Worm (Caenorhabditis elegans) whole organism, early embryonic: ENCODE results near the gene vha-8.

Experiments
- B0310.2 ChIP-seq: sonication (generic microtip); optimal IDR thresholded peaks from 2 replicates; lab custom pipeline; 2016; ENCODE audit warnings: mild to moderate bottlenecking, missing genetic modification characterization, missing compliant biosample characterization
- F13C5.2 ChIP-seq: sonication (generic microtip); optimal IDR thresholded peaks from 2 replicates; lab custom pipeline; 2017; ENCODE audit warnings: mild to moderate bottlenecking, missing genetic modification characterization, inconsistent platforms, missing compliant biosample characterization
- aly-1 ChIP-seq: sonication (generic microtip); optimal IDR thresholded peaks from 2 replicates; lab custom pipeline; 2016; ENCODE audit warnings: missing genetic modification characterization, missing compliant biosample characterization
- ama-1 ChIP-seq: fragments of 150-350 bp; optimal IDR thresholded peaks from 2 replicates; lab custom pipeline; 2014
- ceh-36 ChIP-seq: sonication (generic microtip); optimal IDR thresholded peaks from 2 replicates; lab custom pipeline; 2016; ENCODE audit warnings: missing genetic modification characterization, inconsistent platforms, missing compliant biosample characterization
- ets-7 ChIP-seq: sonication (generic microtip); optimal IDR thresholded peaks from 2 replicates; lab custom pipeline; 2016; ENCODE audit warnings: missing genotype, missing genetic modification characterization, missing compliant biosample characterization
- flt-1 ChIP-seq: fragments of 200-800 bp; sonication (Bioruptor generic); IDR thresholded peaks from 2 replicates; pipeline ENCODE4 v1.3.6; 2022; ENCODE audit warnings: missing genetic modification characterization, missing compliant biosample characterization
- hmbx-1 ChIP-seq: sonication (generic microtip); optimal IDR thresholded peaks from 2 replicates; lab custom pipeline; 2016; ENCODE audit warnings: mild to moderate bottlenecking, missing genetic modification characterization, missing compliant biosample characterization
- hmg-4 ChIP-seq: fragments of 200-800 bp; sonication (Bioruptor generic); optimal IDR thresholded peaks from 2 replicates; lab custom pipeline; 2018; ENCODE audit warnings: mild to moderate bottlenecking, missing genetic modification characterization, missing compliant biosample characterization
- pes-1 ChIP-seq: fragments of 200-800 bp; sonication (Bioruptor generic); IDR thresholded peaks from 2 replicates; pipeline ENCODE4 v1.3.6; 2022; ENCODE audit warnings: missing genetic modification reagents, missing genetic modification characterization, missing compliant biosample characterization
- scrt-1 ChIP-seq: fragments of 200-800 bp; sonication (Bioruptor generic); IDR thresholded peaks from 2 replicates; pipeline ENCODE4 v1.3.6; 2022; ENCODE audit warnings: missing genetic modification characterization, missing compliant biosample characterization
- sea-1 ChIP-seq: fragments of 200-800 bp; sonication (Bioruptor generic); conservative IDR thresholded peaks from 2 replicates; pipeline ENCODE4 v1.3.6; 2022; ENCODE audit warnings: missing genetic modification characterization, missing compliant biosample characterization
- tbx-37 ChIP-seq: fragments of 200-800 bp; sonication (Bioruptor generic); conservative IDR thresholded peaks from 2 replicates; pipeline ENCODE4 v1.3.6; 2022; ENCODE audit warnings: missing genetic modification reagents, missing genetic modification characterization, missing compliant biosample characterization
- tra-4 ChIP-seq: sonication (generic microtip); optimal IDR thresholded peaks from 2 replicates; lab custom pipeline; 2017; ENCODE audit warnings: missing genetic modification characterization, missing compliant biosample characterization

DNA sequence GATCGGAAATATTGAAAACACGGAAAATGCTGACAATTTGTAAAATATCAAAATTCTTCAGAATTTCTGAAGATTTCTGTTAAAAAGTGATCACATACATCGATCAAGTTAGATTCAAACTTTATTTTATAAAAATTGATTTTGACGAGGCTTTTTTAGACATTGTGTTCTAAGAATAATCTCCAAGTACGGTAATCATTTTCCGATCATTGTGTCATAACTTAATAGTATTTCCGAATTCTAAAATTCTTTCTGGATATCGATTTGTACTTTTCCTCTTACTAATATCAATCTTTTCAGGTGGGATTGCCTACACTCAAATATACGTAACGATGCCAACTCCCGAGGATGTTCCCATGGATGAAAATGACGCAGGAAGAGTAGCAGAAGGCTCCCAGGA is 33.9 kb upstream of the vha-8 start, which contains the start of gene usp-4:
- no peak for TF ChIP-seq pes-1
- TF ChIP-seq tbx-37 (GFP tag; lab: Robert Waterston, UW) = no peak
- TF ChIP-seq ama-1 (lab: Kevin White, UChicago) = no peak
- no peak for TF ChIP-seq scrt-1 (GFP tag; lab: Robert Waterston, UW)
- no peak for TF ChIP-seq ets-7 (tag; lab: Kevin White, UChicago)
- no peak for TF ChIP-seq B0310.2 (tag; lab: Kevin White, UChicago)
- no peak for TF ChIP-seq sea-1 (GFP tag; lab: Robert Waterston, UW)
- no peak for TF ChIP-seq flt-1
- no peak for TF ChIP-seq ceh-36
- TF ChIP-seq hmg-4 (GFP tag; lab: Kevin White, UChicago) = no peak
- no peak for TF ChIP-seq aly-1 (tag; lab: Kevin White, UChicago)
- TF ChIP-seq tra-4 (tag; lab: Kevin White, UChicago) = no peak
- TF ChIP-seq hmbx-1 (tag; lab: Kevin White, UChicago) = no peak
- no peak for TF ChIP-seq F13C5.2 (tag; lab: Kevin White, UChicago)
